Fruit fly (Drosophila melanogaster) whole organism, adult: Measurements from ENCODE around the gene Ets21C.

Source experiments
- CG11617 ChIP-seq: fragments of 200-800 bp; sonication (Bioruptor generic); optimal IDR thresholded peaks from 2 replicates; lab custom pipeline; 2017; ENCODE audit warnings: mild to moderate bottlenecking, missing biosample characterization, missing genetic modification reagents, missing genetic modification characterization
- CG7101 ChIP-seq: fragments of 200-800 bp; sonication (Bioruptor generic); optimal IDR thresholded peaks from 2 replicates; lab custom pipeline; 2018; ENCODE audit warnings: missing biosample characterization, mild to moderate bottlenecking, missing genetic modification characterization, moderate library complexity
- Clk ChIP-seq: fragments of 200-800 bp; sonication (Bioruptor generic); optimal IDR thresholded peaks from 2 replicates; lab custom pipeline; 2017; ENCODE audit warnings: missing biosample characterization, missing genetic modification characterization

- no peak for TF ChIP-seq CG7101
- TF ChIP-seq CG11617 (GFP tag; lab: Kevin White, UChicago) = no peak
- no peak for TF ChIP-seq Clk (GFP tag; lab: Kevin White, UChicago)
These were observed 54.3 kb downstream of the Ets21C start for dm6 chr2L:498474-498821.
